Fruit fly (Drosophila melanogaster): ENCODE measurements around the gene CG9525.

The CG9525 gene

dm6 chr2L:8952194-8953037 is 9.7 kb downstream of the CG9525 start (continued):
- TF ChIP-seq CG8089 (GFP tag; optimal IDR thresholded peaks at IDR 0.05) (no peak), Antp (GFP tag; optimal IDR thresholded peaks at IDR 0.05) (peak; percentile 49), tup (GFP tag; optimal IDR thresholded peaks at IDR 0.05) (no peak), HmgD (GFP tag; optimal IDR thresholded peaks at IDR 0.05) (peak; percentile 49), bsh (GFP tag; optimal IDR thresholded peaks at IDR 0.05) (peak; percentile 27 to 33), CG13287 (GFP tag; IDR thresholded peaks at IDR 0.05; ENCODE audit: partially characterized antibody) (peak; percentile 46; the same call in 1 of the 2 replicates), MESR4 (GFP tag; optimal IDR thresholded peaks at IDR 0.05) (no peak), CG6683 (GFP tag; optimal IDR thresholded peaks at IDR 0.05) (no peak), CG43689 (GFP tag; IDR thresholded peaks at IDR 0.05) (no peak), CG10543 (GFP tag; optimal IDR thresholded peaks at IDR 0.05) (no peak), CG33213 (GFP tag; optimal IDR thresholded peaks at IDR 0.05) (peak; percentile 51), cg (GFP tag; optimal IDR thresholded peaks at IDR 0.05) (no peak), CG33557 (GFP tag; optimal IDR thresholded peaks at IDR 0.05) (no peak), Dll (GFP tag; IDR thresholded peaks at IDR 0.05; ENCODE audit: partially characterized antibody) (no peak), vfl (GFP tag; optimal IDR thresholded peaks at IDR 0.05) (no peak), NK7.1 (GFP tag; optimal IDR thresholded peaks at IDR 0.05) (no peak), CG17912 (GFP tag; optimal IDR thresholded peaks at IDR 0.05) (no peak), CG11456 (GFP tag; IDR thresholded peaks at IDR 0.05) (no peak), E2f1 (GFP tag; IDR thresholded peaks at IDR 0.05) (peak; percentile 34; the same call in 1 of the 2 replicates), Hr51 (GFP tag; optimal IDR thresholded peaks at IDR 0.05) (peak; percentile 18 to 31), bab2 (GFP tag; optimal IDR thresholded peaks at IDR 0.05) (peak; percentile 40), CG12236 (GFP tag; optimal IDR thresholded peaks at IDR 0.05) (no peak), slp2 (GFP tag; optimal IDR thresholded peaks at IDR 0.05) (no peak), sens (GFP tag) (peak; percentile 86), CG12104 (GFP tag; optimal IDR thresholded peaks at IDR 0.05) (no peak), ind (GFP tag; optimal IDR thresholded peaks at IDR 0.05) (peak; percentile 35), CG2120 (GFP tag; optimal IDR thresholded peaks at IDR 0.05) (peak; percentile 72), Jarid2 (GFP tag; optimal IDR thresholded peaks at IDR 0.05) (peak; percentile 16), sima (GFP tag; optimal IDR thresholded peaks at IDR 0.05) (no peak), Trl (optimal IDR thresholded peaks at IDR 0.05) (no peak), Trl (GFP tag; optimal IDR thresholded peaks at IDR 0.05) (no peak), Dref (GFP tag; IDR thresholded peaks at IDR 0.05) (no peak), NFAT (GFP tag; IDR thresholded peaks at IDR 0.05) (no peak; the same call in 1 of the 2 replicates), Lpt (GFP tag; optimal IDR thresholded peaks at IDR 0.05) (no peak), CG10366 (GFP tag; IDR thresholded peaks at IDR 0.05) (peak; percentile 31), luna (GFP tag; optimal IDR thresholded peaks at IDR 0.05) (no peak), CG10565 (GFP tag; optimal IDR thresholded peaks at IDR 0.05) (no peak), Oaz (GFP tag; IDR thresholded peaks at IDR 0.05) (no peak), CG3281 (GFP tag; optimal IDR thresholded peaks at IDR 0.05) (peak; percentile 28), CG10431 (GFP tag; optimal IDR thresholded peaks at IDR 0.05) (no peak), ems (GFP tag; optimal IDR thresholded peaks at IDR 0.05) (no peak), Asciz (GFP tag; optimal IDR thresholded peaks at IDR 0.05) (no peak), Scr (GFP tag; IDR thresholded peaks at IDR 0.05; ENCODE audit: partially characterized antibody) (peak; percentile 51; the same call in 1 of the 2 replicates), Sox102F (GFP tag; optimal IDR thresholded peaks at IDR 0.05) (peak; percentile 24), shn (GFP tag; optimal IDR thresholded peaks at IDR 0.05) (peak; percentile 58), Hr3 (GFP tag; optimal IDR thresholded peaks at IDR 0.05) (peak; percentile 48), tna (GFP tag; IDR thresholded peaks at IDR 0.05; ENCODE audit: partially characterized antibody) (0 out of 2 replicates have a peak, but pooled peaks have one; percentile 10), CG31365 (tag; optimal IDR thresholded peaks at IDR 0.05) (no peak), D19B (GFP tag; optimal IDR thresholded peaks at IDR 0.05) (peak; percentile 89)

Data from whole organism, embryonic.